Worm (Caenorhabditis elegans): ENCODE results near the gene ttbk-8.2.

The ttbk-8.2 gene

ce11 chrIV:5650761-5651332, 19.1 kb downstream of the ttbk-8.2 start:
- peak in 1 of 2 experiments; percentile 10 for TF ChIP-seq lsy-2 (tag; optimal IDR thresholded peaks at IDR 0.05)
- peak; percentile 15 for TF ChIP-seq nhr-25 (tag; optimal IDR thresholded peaks at IDR 0.05)
- no peak for TF ChIP-seq ceh-16 (tag; optimal IDR thresholded peaks at IDR 0.05)
- peak; percentile 8 for TF ChIP-seq crh-2 (tag; optimal IDR thresholded peaks at IDR 0.05)

ce11 chrIV:5652811-5653483, 21.2 kb downstream of the ttbk-8.2 start:
- TF ChIP-seq fos-1 (tag; optimal IDR thresholded peaks at IDR 0.05) (peak; percentile 15), sma-9 (GFP tag; optimal IDR thresholded peaks at IDR 0.05) (peak; percentile 23), sma-9 (tag; optimal IDR thresholded peaks at IDR 0.05) (no peak), lin-39 (tag; optimal IDR thresholded peaks at IDR 0.05) (no peak)

ce11 chrIV:5653649-5654048, 21.9 kb downstream of the ttbk-8.2 start, which contains the start of gene clec-178:
TSS of gene clec-178 (plus strand) at chrIV:5653949.
- no peak for TF ChIP-seq crh-2 (tag; optimal IDR thresholded peaks at IDR 0.05)
- TF ChIP-seq nhr-77 (tag; optimal IDR thresholded peaks at IDR 0.05), result no peak
- TF ChIP-seq nhr-6 (tag; optimal IDR thresholded peaks at IDR 0.05), result no peak
- no peak for TF ChIP-seq unc-62 (GFP tag; optimal IDR thresholded peaks at IDR 0.05)
- TF ChIP-seq unc-55 (GFP tag; optimal IDR thresholded peaks at IDR 0.05), result no peak
- TF ChIP-seq mdl-1 (tag; optimal IDR thresholded peaks at IDR 0.05), result no peak
- no peak for TF ChIP-seq snpc-4 (tag; optimal IDR thresholded peaks at IDR 0.05)
- TF ChIP-seq elt-3 (tag; optimal IDR thresholded peaks at IDR 0.05), result no peak
- TF ChIP-seq sma-3 (GFP tag; optimal IDR thresholded peaks at IDR 0.05), result no peak
- no peak for TF ChIP-seq gmeb-1 (tag; optimal IDR thresholded peaks at IDR 0.05)
- no peak for TF ChIP-seq mbf-1 (tag; optimal IDR thresholded peaks at IDR 0.05)
- TF ChIP-seq ZK546.5 (tag; optimal IDR thresholded peaks at IDR 0.05), result no peak
- TF ChIP-seq skn-1 (tag; optimal IDR thresholded peaks at IDR 0.05), result no peak
- TF ChIP-seq aly-2 (tag; optimal IDR thresholded peaks at IDR 0.05), result no peak
- no peak for TF ChIP-seq peb-1 (tag; optimal IDR thresholded peaks at IDR 0.05)

ce11 chrIV:5654203-5654602, 22.5 kb downstream of the ttbk-8.2 start:
- no peak for TF ChIP-seq ceh-16 (tag; optimal IDR thresholded peaks at IDR 0.05)
- TF ChIP-seq unc-62 (GFP tag; optimal IDR thresholded peaks at IDR 0.05), result no peak
- TF ChIP-seq crh-2 (tag; optimal IDR thresholded peaks at IDR 0.05), result no peak
- peak; percentile 33 for TF ChIP-seq sma-9 (GFP tag; optimal IDR thresholded peaks at IDR 0.05)
- TF ChIP-seq sma-9 (tag; optimal IDR thresholded peaks at IDR 0.05), result no peak
- no peak for TF ChIP-seq nhr-11 (tag; optimal IDR thresholded peaks at IDR 0.05)
- TF ChIP-seq lin-11 (tag; optimal IDR thresholded peaks at IDR 0.05), result no peak
- TF ChIP-seq nhr-10 (tag; optimal IDR thresholded peaks at IDR 0.05), result no peak
- TF ChIP-seq mdl-1 (tag; optimal IDR thresholded peaks at IDR 0.05), result no peak
- TF ChIP-seq ama-1 (optimal IDR thresholded peaks at IDR 0.05), result no peak
- no peak for TF ChIP-seq nhr-23 (tag; optimal IDR thresholded peaks at IDR 0.05)
- no peak for TF ChIP-seq zag-1 (tag; optimal IDR thresholded peaks at IDR 0.05)
- TF ChIP-seq lin-13 (GFP tag; optimal IDR thresholded peaks at IDR 0.05), result no peak
- TF ChIP-seq lsy-2 (tag; optimal IDR thresholded peaks at IDR 0.05), result no peak
- TF ChIP-seq unc-39 (tag; optimal IDR thresholded peaks at IDR 0.05), result no peak
- no peak for TF ChIP-seq ceh-82 (tag; optimal IDR thresholded peaks at IDR 0.05)
- no peak for TF ChIP-seq snpc-4 (tag; optimal IDR thresholded peaks at IDR 0.05)
- TF ChIP-seq F13H6.1 (tag; optimal IDR thresholded peaks at IDR 0.05), result peak; percentile 3
- no peak for TF ChIP-seq peb-1 (tag; optimal IDR thresholded peaks at IDR 0.05)
- TF ChIP-seq nhr-25 (tag; optimal IDR thresholded peaks at IDR 0.05), result no peak
- TF ChIP-seq lin-39 (tag; optimal IDR thresholded peaks at IDR 0.05), result no peak
- no peak for TF ChIP-seq Y55F3AM.14 (GFP tag; optimal IDR thresholded peaks at IDR 0.05)
- no peak for TF ChIP-seq ztf-1 (GFP tag; conservative IDR thresholded peaks at IDR 0.05)
- no peak for TF ChIP-seq aly-2 (tag; optimal IDR thresholded peaks at IDR 0.05)
- TF ChIP-seq skn-1 (tag; optimal IDR thresholded peaks at IDR 0.05), result peak; percentile 88
- no peak for TF ChIP-seq nhr-12 (tag; optimal IDR thresholded peaks at IDR 0.05)
- TF ChIP-seq elt-1 (tag; optimal IDR thresholded peaks at IDR 0.05), result no peak
- TF ChIP-seq R02D3.7 (tag; optimal IDR thresholded peaks at IDR 0.05), result no peak
- no peak for TF ChIP-seq alr-1 (tag; optimal IDR thresholded peaks at IDR 0.05)
- no peak for TF ChIP-seq nhr-21 (tag; optimal IDR thresholded peaks at IDR 0.05)
- TF ChIP-seq ztf-11 (tag; optimal IDR thresholded peaks at IDR 0.05), result no peak
- no peak for TF ChIP-seq nhr-237 (tag; optimal IDR thresholded peaks at IDR 0.05)
- TF ChIP-seq mbf-1 (tag; optimal IDR thresholded peaks at IDR 0.05), result no peak
- TF ChIP-seq fos-1 (tag; optimal IDR thresholded peaks at IDR 0.05), result peak; percentile 68
- TF ChIP-seq nhr-77 (tag; optimal IDR thresholded peaks at IDR 0.05), result no peak
- no peak for TF ChIP-seq egl-27 (tag; optimal IDR thresholded peaks at IDR 0.05)
- no peak for TF ChIP-seq gmeb-1 (tag; optimal IDR thresholded peaks at IDR 0.05)
- no peak for TF ChIP-seq C34F6.9 (tag; optimal IDR thresholded peaks at IDR 0.05)
- no peak for TF ChIP-seq dmd-4 (tag; optimal IDR thresholded peaks at IDR 0.05)
- no peak for TF ChIP-seq unc-55 (GFP tag; optimal IDR thresholded peaks at IDR 0.05)
- TF ChIP-seq mab-5 (tag; optimal IDR thresholded peaks at IDR 0.05), result no peak
- TF ChIP-seq ztf-4 (tag; optimal IDR thresholded peaks at IDR 0.05), result no peak

Data from whole organism, L2 larva.